Fruit fly (Drosophila melanogaster) S2 (cell line): ENCODE results near the gene Gr92a.

Experiments used
- CG8478 ChIP-seq: fragments of >200 bp; optimal IDR thresholded peaks from 2 replicates; lab custom pipeline; 2018
- CTCF ChIP-seq, 2 experiments: fragments of >200 bp; optimal IDR thresholded peaks; 2 replicates each; lab custom pipeline; 2018

DNA sequence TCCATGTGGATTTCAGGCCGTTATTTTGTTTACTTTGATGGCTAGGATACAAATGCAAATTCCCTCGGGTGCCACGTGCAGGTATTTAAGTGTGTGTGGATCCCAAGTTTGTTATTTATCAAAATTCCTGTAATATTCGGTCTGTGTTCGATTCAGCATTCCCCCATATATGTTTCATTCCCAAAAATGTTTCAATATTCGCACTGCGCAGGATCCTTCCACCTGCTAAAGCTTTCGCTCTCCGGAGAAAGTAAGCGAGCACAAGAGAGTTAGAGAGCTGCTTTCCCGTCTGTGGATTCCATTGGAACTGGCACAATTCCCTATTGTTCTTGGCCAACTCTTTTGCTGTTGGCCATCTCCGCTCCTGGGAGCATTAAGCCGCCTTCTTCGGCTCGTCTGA is 40.7 kb upstream of the Gr92a start:
- TF ChIP-seq CG8478 (lab: Kevin White, UChicago) (no peak), CTCF (optimal IDR thresholded peaks at IDR 0.05; lab: Kevin White, UChicago) (no peak)
